In the genomic region with DNA sequence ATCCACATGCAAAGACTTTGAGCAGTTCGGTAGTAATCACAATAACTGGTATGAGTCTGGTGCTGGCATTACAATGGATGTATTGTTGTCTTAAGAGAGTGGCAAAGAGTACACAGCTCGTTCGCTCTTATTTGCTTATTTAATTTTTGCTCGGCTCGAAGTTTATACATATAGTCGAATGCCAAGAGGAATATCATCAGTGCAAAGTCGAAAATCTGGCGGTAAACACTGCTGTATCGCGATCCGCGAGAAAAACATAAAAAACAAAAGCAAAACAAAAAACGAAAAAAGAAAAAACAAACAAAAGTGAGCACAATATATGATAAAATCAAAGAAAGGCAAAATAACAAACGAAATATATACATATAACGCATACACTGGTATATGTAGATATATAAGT, we compare ENCODE assay signal across 5 fruit fly cellular contexts.
TF ChIP-seq lines count a peak whose summit lies in the region.

A gene (plus strand): TSS at position 194 of the 400 bp plus-strand sequence.

TF ChIP-seq in whole organism, adult, 20 proteins besides CTCF, POLR2A, EP300 and RAD21 (continued from another document):
- TF ChIP-seq CG14711 (tag; optimal IDR thresholded peaks at IDR 0.05; lab: Kevin White, UChicago) (peak; percentile 34), tj (GFP tag; optimal IDR thresholded peaks at IDR 0.05; lab: Kevin White, UChicago) (peak; percentile 82), CG7045 (GFP tag; optimal IDR thresholded peaks at IDR 0.05; lab: Kevin White, UChicago) (peak; percentile 83)

TF ChIP-seq in whole organism, embryonic, 481 proteins besides CTCF, POLR2A, EP300 and RAD21 (continued from another document and continues in another):
- no peak for TF ChIP-seq Opbp (GFP tag; IDR thresholded peaks at IDR 0.05; lab: Robert Waterston, UW; ENCODE audit: partially characterized antibody)
- TF ChIP-seq HLH3B (GFP tag; IDR thresholded peaks at IDR 0.05; lab: Robert Waterston, UW) = no peak
- peak; percentile 10; the same call in 1 of the 2 replicates for TF ChIP-seq ranshi (GFP tag; IDR thresholded peaks at IDR 0.05; lab: Robert Waterston, UW)
- TF ChIP-seq CG12769 (tag; optimal IDR thresholded peaks at IDR 0.05; lab: Kevin White, UChicago) = peak; percentile 2
- peak; percentile 14 for TF ChIP-seq Vsx1 (GFP tag; optimal IDR thresholded peaks at IDR 0.05; lab: Kevin White, UChicago)
- TF ChIP-seq CrebB (tag; optimal IDR thresholded peaks at IDR 0.05; lab: Kevin White, UChicago) = peak; percentile 45
- TF ChIP-seq chinmo (GFP tag; IDR thresholded peaks at IDR 0.05; lab: Robert Waterston, UW; ENCODE audit: partially characterized antibody) = peak; percentile 78; the same call in 1 of the 4 replicates
- peak in 1 of 2 experiments; percentile 10 for TF ChIP-seq dpn (GFP tag; optimal IDR thresholded peaks at IDR 0.05; lab: Kevin White, UChicago)
- peak in 1 of 2 experiments; percentile 44 for TF ChIP-seq eve (GFP tag; optimal IDR thresholded peaks at IDR 0.05; lab: Kevin White, UChicago)
- peak; percentile 12 for TF ChIP-seq dmrt99B (tag; optimal IDR thresholded peaks at IDR 0.05; lab: Kevin White, UChicago)
- peak; percentile 76 for TF ChIP-seq CG13296 (GFP tag; optimal IDR thresholded peaks at IDR 0.05; lab: Kevin White, UChicago)
- peak; percentile 27 for TF ChIP-seq schlank (tag; optimal IDR thresholded peaks at IDR 0.05; lab: Kevin White, UChicago)
- TF ChIP-seq Fer3 (tag; optimal IDR thresholded peaks at IDR 0.05; lab: Kevin White, UChicago) = peak; percentile 34
- no peak for TF ChIP-seq NC2β (GFP tag; optimal IDR thresholded peaks at IDR 0.05; lab: Kevin White, UChicago)
- TF ChIP-seq so (GFP tag; IDR thresholded peaks at IDR 0.05; lab: Robert Waterston, UW) = peak; percentile 55; the same call in 1 of the 3 replicates
- no peak for TF ChIP-seq Usf (GFP tag; optimal IDR thresholded peaks at IDR 0.05; lab: Kevin White, UChicago)
- peak; percentile 23 for TF ChIP-seq CG12071 (GFP tag; optimal IDR thresholded peaks at IDR 0.05; lab: Kevin White, UChicago)
- TF ChIP-seq NFAT (GFP tag; IDR thresholded peaks at IDR 0.05; lab: Robert Waterston, UW) = 0 out of 2 replicates have a peak, but pooled peaks have one; percentile 6
- TF ChIP-seq hkb (optimal IDR thresholded peaks at IDR 0.05; lab: Kevin White, UChicago) = no peak
- TF ChIP-seq hkb (GFP tag; IDR thresholded peaks at IDR 0.05; lab: Robert Waterston, UW) = 0 out of 2 replicates have a peak, but pooled peaks have one; percentile 38
- 0 out of 2 replicates have a peak, but pooled peaks have one; percentile 35 for TF ChIP-seq Awh (GFP tag; IDR thresholded peaks at IDR 0.05; lab: Robert Waterston, UW)
- TF ChIP-seq Jarid2 (GFP tag; optimal IDR thresholded peaks at IDR 0.05; lab: Kevin White, UChicago) = peak; percentile 50
- peak; percentile 25 for TF ChIP-seq CG6813 (GFP tag; optimal IDR thresholded peaks at IDR 0.05; lab: Kevin White, UChicago)
- peak; percentile 34 for TF ChIP-seq wek (GFP tag; optimal IDR thresholded peaks at IDR 0.05; lab: Kevin White, UChicago)
- TF ChIP-seq CG10543 (GFP tag; optimal IDR thresholded peaks at IDR 0.05; lab: Kevin White, UChicago) = peak; percentile 54
- TF ChIP-seq nau (GFP tag; optimal IDR thresholded peaks at IDR 0.05; lab: Kevin White, UChicago) = peak; percentile 24
- no peak for TF ChIP-seq CG10431 (GFP tag; optimal IDR thresholded peaks at IDR 0.05; lab: Kevin White, UChicago)
- TF ChIP-seq sens-2 (GFP tag; IDR thresholded peaks at IDR 0.05; lab: Robert Waterston, UW) = 0 out of 2 replicates have a peak, but pooled peaks have one; percentile 12

TF ChIP-seq in whole organism, prepupa, 60 proteins besides CTCF, POLR2A, EP300 and RAD21 (continued from another document and continues in another):
- TF ChIP-seq eg (GFP tag; IDR thresholded peaks at IDR 0.05; lab: Robert Waterston, UW) = peak; percentile 100
- TF ChIP-seq CG11762 (GFP tag; optimal IDR thresholded peaks at IDR 0.05; lab: Kevin White, UChicago; ENCODE audit: insufficient read depth) = peak; percentile 93
- peak; percentile 94 for TF ChIP-seq CG7368 (GFP tag; optimal IDR thresholded peaks at IDR 0.05; lab: Kevin White, UChicago)
- TF ChIP-seq CG8319 (GFP tag; optimal IDR thresholded peaks at IDR 0.05; lab: Kevin White, UChicago) = peak; percentile 67
- TF ChIP-seq acj6 (GFP tag; optimal IDR thresholded peaks at IDR 0.05; lab: Kevin White, UChicago) = peak; percentile 62
- TF ChIP-seq cyc (GFP tag; optimal IDR thresholded peaks at IDR 0.05; lab: Kevin White, UChicago) = peak; percentile 68
- TF ChIP-seq Eip75B (GFP tag; optimal IDR thresholded peaks at IDR 0.05; lab: Kevin White, UChicago) = peak; percentile 92
- TF ChIP-seq Smox (GFP tag; optimal IDR thresholded peaks at IDR 0.05; lab: Kevin White, UChicago) = peak; percentile 80
- TF ChIP-seq Lpt (GFP tag; optimal IDR thresholded peaks at IDR 0.05; lab: Kevin White, UChicago) = peak; percentile 97
- TF ChIP-seq Blimp-1 (GFP tag; optimal IDR thresholded peaks at IDR 0.05; lab: Kevin White, UChicago) = peak; percentile 88
- TF ChIP-seq CG8119 (GFP tag; IDR thresholded peaks at IDR 0.05; lab: Robert Waterston, UW) = peak; percentile 99
- peak; percentile 96 for TF ChIP-seq CG3032 (tag; optimal IDR thresholded peaks at IDR 0.05; lab: Kevin White, UChicago)
- peak; percentile 99 for TF ChIP-seq CG9139 (GFP tag; optimal IDR thresholded peaks at IDR 0.05; lab: Kevin White, UChicago)
- TF ChIP-seq dac (GFP tag; optimal IDR thresholded peaks at IDR 0.05; lab: Kevin White, UChicago) = peak; percentile 92
- TF ChIP-seq Sox14 (GFP tag; optimal IDR thresholded peaks at IDR 0.05; lab: Kevin White, UChicago) = peak; percentile 90
- TF ChIP-seq dsx (GFP tag; optimal IDR thresholded peaks at IDR 0.05; lab: Kevin White, UChicago; ENCODE audit: poor library complexity, severe bottlenecking) = peak; percentile 96
- peak; percentile 99 for TF ChIP-seq CG6276 (GFP tag; optimal IDR thresholded peaks at IDR 0.05; lab: Kevin White, UChicago)
- TF ChIP-seq CG6792 (GFP tag; optimal IDR thresholded peaks at IDR 0.05; lab: Kevin White, UChicago) = peak; percentile 72
- TF ChIP-seq CG11902 (GFP tag; optimal IDR thresholded peaks at IDR 0.05; lab: Kevin White, UChicago) = no peak
- peak; percentile 41 for TF ChIP-seq Hr39 (GFP tag; optimal IDR thresholded peaks at IDR 0.05; lab: Kevin White, UChicago)
- no peak for TF ChIP-seq Sox15 (GFP tag; optimal IDR thresholded peaks at IDR 0.05; lab: Kevin White, UChicago)
- peak; percentile 98 for TF ChIP-seq CG15336 (GFP tag; IDR thresholded peaks at IDR 0.05; lab: Robert Waterston, UW)
- TF ChIP-seq CG3919 (GFP tag; optimal IDR thresholded peaks at IDR 0.05; lab: Kevin White, UChicago) = peak; percentile 88
- peak; percentile 98 for TF ChIP-seq Eip78C (GFP tag; lab: Kevin White, UChicago)
- TF ChIP-seq CG10631 (GFP tag; optimal IDR thresholded peaks at IDR 0.05; lab: Kevin White, UChicago) = peak; percentile 74
- TF ChIP-seq net (GFP tag; optimal IDR thresholded peaks at IDR 0.05; lab: Kevin White, UChicago) = peak; percentile 99
- peak; percentile 96 to 97 for TF ChIP-seq salr (GFP tag; optimal IDR thresholded peaks at IDR 0.05; lab: Kevin White, UChicago)
- TF ChIP-seq Hr38 (GFP tag; optimal IDR thresholded peaks at IDR 0.05; lab: Kevin White, UChicago) = peak; percentile 91
- TF ChIP-seq fkh (GFP tag; optimal IDR thresholded peaks at IDR 0.05; lab: Kevin White, UChicago) = peak; percentile 86
- TF ChIP-seq pdm3 (GFP tag; optimal IDR thresholded peaks at IDR 0.05; lab: Kevin White, UChicago) = peak; percentile 93
- TF ChIP-seq lz (GFP tag; optimal IDR thresholded peaks at IDR 0.05; lab: Kevin White, UChicago) = peak; percentile 71

TF ChIP-seq in whole organism, pupa, 21 proteins besides CTCF, POLR2A, EP300 and RAD21 (continued from another document):
- TF ChIP-seq CG14655 (GFP tag; optimal IDR thresholded peaks at IDR 0.05; lab: Kevin White, UChicago) = peak; percentile 98

TF ChIP-seq in whole organism, wandering third instar larva, 38 proteins besides CTCF, POLR2A, EP300 and RAD21 (continued from another document):
- TF ChIP-seq Vsx2 (GFP tag; optimal IDR thresholded peaks at IDR 0.05; lab: Kevin White, UChicago; ENCODE audit: partially characterized antibody) (no peak), sage (GFP tag; optimal IDR thresholded peaks at IDR 0.05; lab: Kevin White, UChicago) (peak; percentile 86), dl (GFP tag; optimal IDR thresholded peaks at IDR 0.05; lab: Kevin White, UChicago; ENCODE audit: insufficient read depth in 1 of 2, partially characterized antibody in 2 of 2) (peak in 1 of 2 experiments; percentile 62), Abd-B (GFP tag; optimal IDR thresholded peaks at IDR 0.05; lab: Kevin White, UChicago) (no peak), brk (GFP tag; optimal IDR thresholded peaks at IDR 0.05; lab: Kevin White, UChicago) (peak; percentile 77), HLH106 (tag; optimal IDR thresholded peaks at IDR 0.05; lab: Kevin White, UChicago) (peak; percentile 72), usp (GFP tag; optimal IDR thresholded peaks at IDR 0.05; lab: Kevin White, UChicago) (no peak), CG32264 (GFP tag; optimal IDR thresholded peaks at IDR 0.05; lab: Kevin White, UChicago) (peak; percentile 53), OdsH (GFP tag; optimal IDR thresholded peaks at IDR 0.05; lab: Kevin White, UChicago) (peak; percentile 48), jim (GFP tag; optimal IDR thresholded peaks at IDR 0.05; lab: Kevin White, UChicago) (peak; percentile 91), dsf (GFP tag; optimal IDR thresholded peaks at IDR 0.05; lab: Kevin White, UChicago; ENCODE audit: borderline replicate concordance) (peak; percentile 45), tai (GFP tag; optimal IDR thresholded peaks at IDR 0.05; lab: Kevin White, UChicago) (peak; percentile 3), GATAd (GFP tag; optimal IDR thresholded peaks at IDR 0.05; lab: Kevin White, UChicago) (no peak), dmrt93B (GFP tag; optimal IDR thresholded peaks at IDR 0.05; lab: Kevin White, UChicago) (peak; percentile 59), psq (GFP tag; optimal IDR thresholded peaks at IDR 0.05; lab: Kevin White, UChicago) (peak; percentile 63), sv (GFP tag; optimal IDR thresholded peaks at IDR 0.05; lab: Kevin White, UChicago) (no peak), CG9705 (GFP tag; optimal IDR thresholded peaks at IDR 0.05; lab: Kevin White, UChicago) (peak; percentile 79)
